Fruit fly (Drosophila melanogaster) whole organism, embryonic: ENCODE data around the gene COX7AL2.

Source experiments
- CG13123 ChIP-seq: fragments of 200-800 bp; sonication (Bioruptor generic); optimal IDR thresholded peaks from 2 replicates; lab custom pipeline; 2016; ENCODE audit warnings: missing biosample characterization, missing genetic modification characterization
- CG14710 ChIP-seq: fragments of 200-800 bp; sonication (Bioruptor generic); optimal IDR thresholded peaks from 3 replicates; lab custom pipeline; 2019; ENCODE audit warnings: missing biosample characterization, mild to moderate bottlenecking, missing genetic modification characterization, moderate library complexity
- CG1529 ChIP-seq: fragments of 200-800 bp; sonication (Bioruptor generic); optimal IDR thresholded peaks from 3 replicates; lab custom pipeline; 2018; ENCODE audit warnings: missing biosample characterization, missing genetic modification characterization
- Hr3 ChIP-seq: fragments of 200-800 bp; sonication (Bioruptor generic); optimal IDR thresholded peaks from 3 replicates; lab custom pipeline; 2016; ENCODE audit warnings: missing biosample characterization, missing genetic modification characterization
- Mes4 ChIP-seq: fragments of 200-800 bp; sonication (Bioruptor generic); optimal IDR thresholded peaks from 2 replicates; lab custom pipeline; 2016; ENCODE audit warnings: missing biosample characterization, missing genetic modification characterization
- Pdp1 ChIP-seq, 2 experiments: fragments of 200-800 bp; sonication (Bioruptor generic); optimal IDR thresholded peaks; 3 replicates each; lab custom pipeline; 2016; ENCODE audit warnings: missing biosample characterization in 2 of 2, missing genetic modification characterization in 2 of 2, mild to moderate bottlenecking in 1 of 2, moderate library complexity in 1 of 2
- btn ChIP-seq: fragments of 200-800 bp; sonication (Bioruptor generic); optimal IDR thresholded peaks from 2 replicates; lab custom pipeline; 2016; ENCODE audit warnings: missing biosample characterization, missing genetic modification characterization
- ewg ChIP-seq: fragments of 200-800 bp; sonication (Bioruptor generic); optimal IDR thresholded peaks from 3 replicates; lab custom pipeline; 2017; ENCODE audit warnings: mild to moderate bottlenecking, missing biosample characterization, missing genetic modification reagents, missing genetic modification characterization
- insv ChIP-seq, 2 experiments: fragments of 200-800 bp; sonication (Bioruptor generic); optimal IDR thresholded peaks; 3 replicates each; lab custom pipeline; 2016 to 2018; ENCODE audit warnings: missing biosample characterization in 2 of 2, missing genetic modification characterization in 2 of 2
- pita ChIP-seq: fragments of 200-800 bp; sonication (Bioruptor generic); optimal IDR thresholded peaks from 2 replicates; lab custom pipeline; 2017; ENCODE audit warnings: missing biosample characterization, mild to moderate bottlenecking, missing genetic modification characterization
- ssp ChIP-seq: fragments of 200-800 bp; sonication (Bioruptor generic); IDR thresholded peaks from 2 replicates; pipeline ENCODE4 v1.3.6; 2022; ENCODE audit warnings: missing biosample characterization, missing genetic modification characterization
- tio ChIP-seq: fragments of 200-800 bp; sonication (Bioruptor generic); optimal IDR thresholded peaks from 2 replicates; lab custom pipeline; 2017; ENCODE audit warnings: missing biosample characterization, missing genetic modification characterization, inconsistent platforms
- ttk ChIP-seq: fragments of 200-800 bp; sonication (Bioruptor generic); IDR thresholded peaks from 2 replicates; pipeline ENCODE4 v2.1.2; 2022; ENCODE audit warnings: missing biosample characterization, missing genetic modification characterization

- no peak for TF ChIP-seq CG13123 (GFP tag; lab: Kevin White, UChicago)
- TF ChIP-seq tio (GFP tag; lab: Kevin White, UChicago) = no peak
- TF ChIP-seq pita = no peak
- no peak for TF ChIP-seq Hr3 (GFP tag; lab: Kevin White, UChicago)
- no peak for TF ChIP-seq Mes4 (GFP tag; lab: Kevin White, UChicago)
- no peak for TF ChIP-seq CG1529 (GFP tag; lab: Kevin White, UChicago)
- TF ChIP-seq CG14710 (tag; lab: Kevin White, UChicago) = no peak
- TF ChIP-seq Pdp1 (GFP tag; optimal IDR thresholded peaks at IDR 0.05; lab: Kevin White, UChicago) = no peak
- no peak for TF ChIP-seq ssp (GFP tag; lab: Robert Waterston, UW)
- TF ChIP-seq insv (GFP tag; optimal IDR thresholded peaks at IDR 0.05; lab: Kevin White, UChicago) = no peak
- TF ChIP-seq ttk = no peak
- no peak for TF ChIP-seq ewg (GFP tag; lab: Kevin White, UChicago)
- no peak for TF ChIP-seq btn (GFP tag; lab: Kevin White, UChicago)
Measured at dm6 chr2L:2185373-2185772, 12.3 kb downstream of the COX7AL2 start.
